Worm (Caenorhabditis elegans) whole organism, L3 larva: ENCODE measurements around the gene rps-1.

Experiments used
- R02D3.7 ChIP-seq: fragments of 150-350 bp; optimal IDR thresholded peaks from 2 replicates; lab custom pipeline; 2014; ENCODE audit warnings: missing biosample characterization, missing genetic modification characterization
- ZK546.5 ChIP-seq: sonication (generic microtip); optimal IDR thresholded peaks from 2 replicates; lab custom pipeline; 2017; ENCODE audit warnings: missing biosample characterization, missing genetic modification characterization
- aly-2 ChIP-seq: fragments of 150-350 bp; optimal IDR thresholded peaks from 2 replicates; lab custom pipeline; 2014; ENCODE audit warnings: missing biosample characterization, missing genetic modification characterization
- ceh-16 ChIP-seq: sonication (generic microtip); optimal IDR thresholded peaks from 2 replicates; lab custom pipeline; 2017; ENCODE audit warnings: missing biosample characterization, missing genetic modification characterization
- ceh-82 ChIP-seq: fragments of 150-350 bp; optimal IDR thresholded peaks from 2 replicates; lab custom pipeline; 2014; ENCODE audit warnings: missing biosample characterization, missing genetic modification characterization
- ceh-9 ChIP-seq: sonication (generic microtip); optimal IDR thresholded peaks from 2 replicates; lab custom pipeline; 2018; ENCODE audit warnings: missing biosample characterization, missing genetic modification characterization
- egl-27 ChIP-seq: sonication (generic microtip); optimal IDR thresholded peaks from 4 replicates; lab custom pipeline; 2017; ENCODE audit warnings: missing biosample characterization, missing genetic modification reagents, missing genetic modification characterization
- egl-5 ChIP-seq: fragments of 150-350 bp; optimal IDR thresholded peaks from 2 replicates; lab custom pipeline; 2017; ENCODE audit warnings: missing biosample characterization, missing genetic modification reagents, missing genetic modification characterization, inconsistent platforms
- elt-2 ChIP-seq: sonication (generic microtip); optimal IDR thresholded peaks from 2 replicates; lab custom pipeline; 2016; ENCODE audit warnings: missing genetic modification reagents, mild to moderate bottlenecking, missing genetic modification characterization, missing compliant biosample characterization
- elt-3 ChIP-seq, 3 experiments: fragments of 150-350 bp in 1 of 3; sonication (generic microtip) in 2 of 3; optimal IDR thresholded peaks; 2 replicates in 2 of 3; 4 replicates in 1 of 3; lab custom pipeline; 2014 to 2017; ENCODE audit warnings: missing biosample characterization in 3 of 3, missing genetic modification characterization in 3 of 3
- fkh-10 ChIP-seq: sonication (generic microtip); optimal IDR thresholded peaks from 2 replicates; lab custom pipeline; 2017; ENCODE audit warnings: missing biosample characterization, missing genetic modification reagents, missing genetic modification characterization
- fos-1 ChIP-seq: fragments of 150-350 bp; optimal IDR thresholded peaks from 2 replicates; lab custom pipeline; 2014; ENCODE audit warnings: missing biosample characterization, missing genetic modification characterization
- hmg-11 ChIP-seq: sonication (generic microtip); optimal IDR thresholded peaks from 2 replicates; lab custom pipeline; 2016; ENCODE audit warnings: missing genetic modification characterization, missing compliant biosample characterization
- lin-15B ChIP-seq: fragments of 150-350 bp; optimal IDR thresholded peaks from 2 replicates; lab custom pipeline; 2014; ENCODE audit warnings: missing biosample characterization, missing genetic modification characterization
- lsy-12 ChIP-seq: sonication (generic microtip); optimal IDR thresholded peaks from 2 replicates; lab custom pipeline; 2016; ENCODE audit warnings: mild to moderate bottlenecking, missing genetic modification characterization, missing compliant biosample characterization
- mml-1 ChIP-seq: fragments of 150-350 bp; sonication (generic microtip); optimal IDR thresholded peaks from 3 replicates; lab custom pipeline; 2014; ENCODE audit warnings: missing biosample characterization, missing genetic modification characterization
- nfya-1 ChIP-seq: sonication (generic microtip); optimal IDR thresholded peaks from 2 replicates; lab custom pipeline; 2017; ENCODE audit warnings: missing genetic modification characterization, mild to moderate bottlenecking, missing compliant biosample characterization, antibody characterized with exemption, moderate library complexity; ENCODE audit not compliant: insufficient read depth
- nhr-12 ChIP-seq: fragments of 150-350 bp; optimal IDR thresholded peaks from 2 replicates; lab custom pipeline; 2014; ENCODE audit warnings: missing biosample characterization, missing genetic modification characterization
- nhr-237 ChIP-seq: fragments of 150-350 bp; optimal IDR thresholded peaks from 2 replicates; lab custom pipeline; 2014; ENCODE audit warnings: missing biosample characterization, missing genetic modification characterization
- nhr-25 ChIP-seq: sonication (generic microtip); optimal IDR thresholded peaks from 2 replicates; lab custom pipeline; 2017; ENCODE audit warnings: missing biosample characterization, missing genetic modification characterization
- nhr-28 ChIP-seq: fragments of 150-350 bp; optimal IDR thresholded peaks from 2 replicates; lab custom pipeline; 2014; ENCODE audit warnings: missing biosample characterization, missing genetic modification characterization
- nhr-43 ChIP-seq: sonication (generic microtip); optimal IDR thresholded peaks from 2 replicates; lab custom pipeline; 2016; ENCODE audit warnings: mild to moderate bottlenecking, missing genetic modification characterization, missing compliant biosample characterization; ENCODE audit not compliant: poor library complexity, severe bottlenecking
- nhr-67 ChIP-seq: fragments of 150-350 bp; optimal IDR thresholded peaks from 2 replicates; lab custom pipeline; 2014; ENCODE audit warnings: missing biosample characterization, missing genetic modification characterization
- nhr-76 ChIP-seq: fragments of 150-350 bp; sonication (generic microtip); optimal IDR thresholded peaks from 5 replicates; lab custom pipeline; 2014; ENCODE audit warnings: missing biosample characterization, missing genetic modification characterization
- pha-4 ChIP-seq: fragments of 150-350 bp; optimal IDR thresholded peaks from 2 replicates; lab custom pipeline; 2014; ENCODE audit warnings: missing biosample characterization, missing genetic modification reagents, missing genetic modification characterization
- skn-1 ChIP-seq: fragments of 150-350 bp; optimal IDR thresholded peaks from 2 replicates; lab custom pipeline; 2014; ENCODE audit warnings: missing biosample characterization, missing genetic modification characterization
- snpc-4 ChIP-seq: fragments of 150-350 bp; optimal IDR thresholded peaks from 2 replicates; lab custom pipeline; 2014; ENCODE audit warnings: missing biosample characterization, missing genetic modification characterization
- unc-39 ChIP-seq: sonication (generic microtip); optimal IDR thresholded peaks from 4 replicates; lab custom pipeline; 2017; ENCODE audit warnings: missing biosample characterization, missing genetic modification characterization
- unc-62 ChIP-seq: fragments of 150-350 bp; sonication (generic microtip); optimal IDR thresholded peaks from 4 replicates; lab custom pipeline; 2014; ENCODE audit warnings: missing biosample characterization, missing genetic modification reagents, missing genetic modification characterization
- zag-1 ChIP-seq: fragments of 150-350 bp; optimal IDR thresholded peaks from 2 replicates; lab custom pipeline; 2014; ENCODE audit warnings: missing biosample characterization, missing genetic modification characterization
- ztf-4 ChIP-seq: fragments of 150-350 bp; optimal IDR thresholded peaks from 2 replicates; lab custom pipeline; 2014; ENCODE audit warnings: missing biosample characterization, missing genetic modification characterization

Gene rps-1

ce11 chrIII:4426711-4427218 is 49.0 kb upstream of the rps-1 start:
- TF ChIP-seq snpc-4 (tag; lab: Kevin White, UChicago) (peak; percentile 90), nhr-43 (tag; lab: Kevin White, UChicago) (peak; percentile 3)

ce11 chrIII:4428797-4429196 is 46.9 kb upstream of the rps-1 start:
- TF ChIP-seq mml-1 (no peak), elt-2 (tag; lab: Kevin White, UChicago) (peak; percentile 20), skn-1 (tag; lab: Kevin White, UChicago) (no peak), nhr-12 (tag; lab: Kevin White, UChicago) (no peak), egl-27 (tag; lab: Kevin White, UChicago) (no peak), snpc-4 (tag; lab: Kevin White, UChicago) (peak; percentile 23)

DNA sequence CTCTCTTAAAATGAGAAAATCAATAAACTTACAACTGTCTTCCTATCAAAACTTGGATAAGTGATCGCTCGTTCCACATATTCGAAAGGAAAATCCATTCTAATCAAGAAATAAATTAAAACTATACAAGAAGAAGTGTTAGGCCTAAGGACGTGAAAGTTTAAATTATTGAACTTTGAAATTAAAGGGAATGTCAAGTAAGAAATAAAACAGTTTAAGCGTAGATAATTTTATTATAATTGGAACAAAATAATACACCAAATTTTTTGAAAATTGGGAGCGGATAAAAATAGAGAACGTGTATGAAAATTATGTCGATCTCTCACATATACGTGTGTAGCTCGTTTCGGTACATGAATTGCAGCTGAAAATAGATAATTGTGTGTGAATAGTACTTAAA is 46.3 kb upstream of the rps-1 start, which contains the start of gene C28A5.6:
C28A5.6 (minus strand) TSS at position 101 of the 400 bp plus-strand sequence.
- TF ChIP-seq snpc-4 (tag; lab: Kevin White, UChicago) (no peak), ceh-16 (no peak), nhr-28 (tag; lab: Kevin White, UChicago) (no peak), skn-1 (tag; lab: Kevin White, UChicago) (no peak), pha-4 (no peak), zag-1 (tag; lab: Kevin White, UChicago) (no peak), nhr-43 (tag; lab: Kevin White, UChicago) (no peak), lin-15B (no peak), nhr-12 (tag; lab: Kevin White, UChicago) (no peak), hmg-11 (tag; lab: Kevin White, UChicago) (no peak), ceh-82 (no peak), ZK546.5 (tag; lab: Kevin White, UChicago) (no peak), egl-27 (tag; lab: Kevin White, UChicago) (no peak), fos-1 (no peak), egl-5 (no peak)

DNA sequence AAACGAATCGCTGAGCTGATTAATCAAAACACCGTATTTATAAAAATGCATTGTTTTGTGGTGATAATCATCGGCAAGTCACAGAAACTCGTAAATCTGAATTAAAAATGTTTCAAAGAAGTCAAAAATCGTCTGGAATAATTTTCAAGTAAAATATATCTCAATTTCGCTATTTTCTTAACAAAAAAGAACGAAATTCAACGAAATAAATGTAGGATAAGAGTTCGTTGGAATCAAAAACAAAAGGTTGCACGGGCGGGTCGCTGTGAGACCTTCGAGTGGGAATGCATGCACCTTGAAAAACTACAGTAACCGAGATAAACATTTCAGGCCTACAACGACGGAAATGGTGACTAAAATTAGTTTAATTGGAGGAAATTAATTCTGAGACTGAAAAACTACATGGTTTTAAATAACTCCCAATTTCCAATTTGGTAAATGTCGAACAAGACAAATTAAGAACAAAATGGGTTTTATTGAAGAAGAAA is 41.4 kb upstream of the rps-1 start, which contains the start of gene C28A5.1:
C28A5.1 (minus strand) TSS at position 51 of the 488 bp plus-strand sequence.
- TF ChIP-seq fos-1: no peak
- TF ChIP-seq fkh-10 (GFP tag; lab: Kevin White, UChicago): no peak
- no peak for TF ChIP-seq lin-15B
- TF ChIP-seq hmg-11 (tag; lab: Kevin White, UChicago): no peak
- no peak for TF ChIP-seq zag-1 (tag; lab: Kevin White, UChicago)
- TF ChIP-seq lsy-12: no peak
- no peak for TF ChIP-seq R02D3.7
- no peak for TF ChIP-seq nhr-12 (tag; lab: Kevin White, UChicago)
- TF ChIP-seq unc-62: no peak
- TF ChIP-seq ceh-9 (tag; lab: Kevin White, UChicago): no peak
- TF ChIP-seq egl-27 (tag; lab: Kevin White, UChicago): no peak
- TF ChIP-seq nhr-237 (tag; lab: Kevin White, UChicago): no peak
- TF ChIP-seq elt-3 (tag; optimal IDR thresholded peaks at IDR 0.05; lab: Kevin White, UChicago): no peak
- TF ChIP-seq skn-1 (tag; lab: Kevin White, UChicago): no peak

DNA sequence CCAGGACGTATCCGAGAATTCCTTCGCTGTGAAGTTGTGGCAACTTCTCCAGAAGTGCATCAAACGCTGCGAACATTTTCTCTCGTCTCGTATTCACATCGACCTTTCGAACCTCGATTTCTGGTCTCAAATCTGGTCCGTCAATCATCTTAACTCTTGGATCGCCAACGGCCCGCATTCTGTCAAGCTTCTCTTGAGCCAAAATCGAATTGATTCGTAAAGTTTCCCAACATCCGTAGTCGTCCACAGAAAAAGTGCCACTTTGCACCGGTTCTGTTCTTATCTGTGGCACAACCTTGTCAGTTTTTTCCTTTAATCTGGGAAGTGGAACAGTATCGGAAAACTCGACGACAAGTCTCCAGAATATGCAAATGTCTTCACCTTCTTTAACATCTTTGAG is 40.5 kb upstream of the rps-1 start:
- TF ChIP-seq ZK546.5 (tag; lab: Kevin White, UChicago) (no peak), ztf-4 (tag; lab: Kevin White, UChicago) (no peak), zag-1 (tag; lab: Kevin White, UChicago) (no peak), unc-39 (no peak), nhr-67 (no peak), nhr-76 (tag; lab: Kevin White, UChicago) (no peak), lsy-12 (no peak), elt-2 (tag; lab: Kevin White, UChicago) (no peak), nhr-25 (no peak), mml-1 (no peak), fos-1 (no peak), egl-5 (no peak), pha-4 (no peak), nfya-1 (tag; lab: Kevin White, UChicago) (no peak), fkh-10 (GFP tag; lab: Kevin White, UChicago) (no peak), nhr-43 (tag; lab: Kevin White, UChicago) (no peak), aly-2 (tag; lab: Kevin White, UChicago) (no peak)
- TF ChIP-seq, all 47 proteins: peak for 0
